Fruit fly (Drosophila melanogaster) whole organism: ENCODE data around the gene CG31823.

Source experiments
- CG8478 ChIP-seq: fragments of >200 bp; optimal IDR thresholded peaks from 2 replicates; lab custom pipeline; 2018; ENCODE audit warnings: inconsistent platforms
- Dll ChIP-seq: fragments of >200 bp; optimal IDR thresholded peaks from 2 replicates; lab custom pipeline; 2017
- EcR ChIP-seq, 2 experiments: fragments of >200 bp; optimal IDR thresholded peaks; 2 replicates each; lab custom pipeline; 2017; ENCODE audit warnings: missing biosample characterization in 2 of 2, missing genetic modification characterization in 2 of 2, missing genetic modification reagents in 2 of 2
- pan ChIP-seq: fragments of >200 bp; optimal IDR thresholded peaks from 2 replicates; lab custom pipeline; 2017
- psq ChIP-seq: fragments of >200 bp; optimal IDR thresholded peaks from 2 replicates; lab custom pipeline; 2017
- usp ChIP-seq: fragments of >200 bp; optimal IDR thresholded peaks from 2 replicates; lab custom pipeline; 2017; ENCODE audit warnings: missing biosample characterization, missing genetic modification characterization, mixed read lengths

CG31823 gene

DNA sequence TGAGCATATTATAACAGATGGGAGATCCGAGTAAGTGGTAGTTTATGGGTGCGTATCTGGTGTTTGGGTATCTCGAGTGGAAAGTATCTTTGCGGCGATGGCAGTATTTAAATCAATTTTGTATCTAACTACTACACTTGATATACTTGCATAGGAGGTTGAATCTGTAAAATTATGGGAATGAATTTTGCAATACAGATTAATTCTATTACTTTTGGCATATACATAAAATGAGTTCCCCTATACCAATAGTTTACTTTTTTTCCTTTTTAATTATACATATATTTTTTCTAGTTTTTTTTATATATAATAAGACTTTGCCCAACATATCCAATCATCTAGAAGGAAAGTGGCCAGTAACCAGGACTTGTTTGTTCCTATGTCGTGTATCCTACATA lies 9.0 kb upstream of the CG31823 start:
- no peak for TF ChIP-seq pan (lab: Kevin White, UChicago)
- no peak for TF ChIP-seq psq
- TF ChIP-seq CG8478 (lab: Kevin White, UChicago) = no peak
- no peak for TF ChIP-seq usp (GFP tag; lab: Kevin White, UChicago)
- no peak for TF ChIP-seq Dll (lab: Kevin White, UChicago)
- no peak for TF ChIP-seq EcR (GFP tag; optimal IDR thresholded peaks at IDR 0.05; lab: Kevin White, UChicago)

DNA sequence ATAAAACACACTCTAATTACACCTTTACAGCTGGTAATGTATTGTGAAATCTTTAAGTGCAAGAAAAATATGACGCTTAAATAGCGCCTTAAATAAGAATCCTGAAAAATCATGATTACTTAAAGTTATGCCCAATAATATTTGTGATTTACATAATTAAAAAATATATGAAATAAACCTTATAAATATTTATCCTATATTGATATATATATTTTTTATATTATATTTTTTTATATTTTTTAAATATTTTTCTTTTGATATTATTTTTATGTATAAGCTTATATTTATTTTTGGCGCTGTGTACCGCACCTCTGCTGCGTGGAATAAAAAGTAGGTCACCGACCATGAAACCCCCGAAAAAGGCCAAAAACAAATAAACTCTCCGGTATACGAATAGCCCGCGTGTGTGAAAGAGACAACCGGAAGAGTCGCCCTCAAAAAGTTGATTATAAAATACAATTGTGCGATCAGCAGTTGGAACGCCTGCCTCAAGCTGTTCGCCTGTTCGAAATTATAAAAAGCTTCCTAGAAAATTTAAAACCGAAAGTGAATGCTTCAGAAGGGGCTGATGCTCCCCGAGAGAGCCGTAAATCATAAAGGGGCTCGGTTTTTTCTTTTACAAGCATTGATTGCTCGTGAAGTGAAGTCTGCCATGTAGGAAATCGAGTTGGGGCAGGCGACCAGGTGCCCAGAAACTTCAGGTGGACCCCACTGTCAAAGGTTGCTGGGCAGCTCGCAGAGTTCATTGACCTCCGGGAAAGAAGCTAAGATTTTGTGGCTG lies 8.4 kb upstream of the CG31823 start:
- TF ChIP-seq usp (GFP tag; lab: Kevin White, UChicago) (no peak), EcR (GFP tag; optimal IDR thresholded peaks at IDR 0.05; lab: Kevin White, UChicago) (peak; percentile 78 to 91)

DNA sequence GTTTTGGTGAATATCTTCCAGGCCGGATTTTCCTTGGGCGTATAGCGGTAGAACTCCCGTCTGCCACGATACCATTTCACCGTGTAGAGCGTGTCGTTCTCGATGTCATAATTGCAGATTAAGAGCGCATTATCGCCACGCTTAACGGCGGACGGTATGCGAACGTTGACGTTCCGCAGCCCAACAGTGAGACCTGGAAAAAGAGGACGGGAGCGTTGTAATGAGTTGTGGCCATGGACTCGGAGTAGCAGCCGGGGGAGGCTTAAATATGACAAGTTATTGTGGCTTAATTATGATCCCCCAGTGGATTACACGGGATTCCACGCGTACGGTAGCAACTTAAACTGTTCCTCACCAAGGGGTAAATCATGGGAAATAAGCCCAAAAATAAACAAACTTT lies 7.8 kb upstream of the CG31823 start:
- TF ChIP-seq Dll (lab: Kevin White, UChicago) (no peak), EcR (GFP tag; optimal IDR thresholded peaks at IDR 0.05; lab: Kevin White, UChicago) (no peak), pan (lab: Kevin White, UChicago) (no peak), usp (GFP tag; lab: Kevin White, UChicago) (no peak)

- TF ChIP-seq Dll (lab: Kevin White, UChicago) (no peak), EcR (GFP tag; optimal IDR thresholded peaks at IDR 0.05; lab: Kevin White, UChicago) (no peak), CG8478 (lab: Kevin White, UChicago) (no peak), psq (no peak), usp (GFP tag; lab: Kevin White, UChicago) (no peak), pan (lab: Kevin White, UChicago) (no peak)
These were observed 7.0 kb upstream of the CG31823 start for dm6 chr2L:15907358-15907757.

DNA sequence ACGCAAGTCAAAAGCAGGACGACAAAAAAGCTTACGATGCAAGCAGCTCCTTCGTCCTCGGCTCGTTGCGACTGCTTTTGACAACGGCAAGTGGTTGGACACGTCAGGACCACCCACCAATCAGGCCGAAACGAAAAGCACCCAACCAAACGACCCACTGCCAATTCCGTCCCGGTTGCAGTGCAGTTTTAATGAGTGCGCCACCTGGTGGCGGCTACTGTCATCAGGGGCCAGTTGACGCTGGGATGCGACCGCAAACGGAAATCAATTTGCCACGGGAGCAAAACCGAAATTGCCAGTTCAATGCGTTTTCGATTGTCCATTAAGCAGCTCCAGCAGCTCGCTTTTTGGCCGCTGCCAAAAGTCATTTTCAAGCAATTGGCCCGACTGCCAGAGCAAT lies 3.4 kb upstream of the CG31823 start:
- no peak for TF ChIP-seq pan (lab: Kevin White, UChicago)
- no peak for TF ChIP-seq psq
- no peak for TF ChIP-seq CG8478 (lab: Kevin White, UChicago)
- TF ChIP-seq Dll (lab: Kevin White, UChicago) = no peak
- no peak for TF ChIP-seq EcR (GFP tag; optimal IDR thresholded peaks at IDR 0.05; lab: Kevin White, UChicago)
- TF ChIP-seq usp (GFP tag; lab: Kevin White, UChicago) = no peak

DNA sequence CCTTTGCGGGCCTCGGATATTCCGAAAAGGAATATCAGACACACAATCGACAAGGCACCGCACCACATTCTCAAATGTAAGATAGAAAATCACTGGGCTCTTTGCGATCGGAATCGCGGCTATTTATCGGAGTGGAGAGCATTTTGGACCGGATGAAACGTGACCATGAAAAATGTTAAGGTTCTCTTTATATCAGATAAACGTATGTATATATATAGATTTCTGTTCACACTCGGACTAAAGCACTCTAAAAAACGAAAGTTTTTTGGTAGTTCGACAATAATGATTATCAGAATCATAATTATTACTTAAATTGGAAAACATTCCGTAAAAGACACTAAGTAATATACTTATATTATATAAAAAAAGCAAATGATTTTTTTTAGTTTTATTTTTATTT lies 2.0 kb upstream of the CG31823 start, which contains the start of gene CG31821:
Gene CG31821, minus strand, starts transcription at position 101 of the 400 bp plus-strand sequence.
- no peak for TF ChIP-seq EcR (GFP tag; optimal IDR thresholded peaks at IDR 0.05; lab: Kevin White, UChicago)
- TF ChIP-seq CG8478 (lab: Kevin White, UChicago) = no peak
- no peak for TF ChIP-seq psq
- no peak for TF ChIP-seq usp (GFP tag; lab: Kevin White, UChicago)
- no peak for TF ChIP-seq Dll (lab: Kevin White, UChicago)

dm6 chr2L:15895154-15895553 lies 5.2 kb downstream of the CG31823 start, which contains the start of gene CG31735:
Gene CG31735 (plus strand): TSS chr2L:15895454.
- TF ChIP-seq usp (GFP tag; lab: Kevin White, UChicago) (no peak), pan (lab: Kevin White, UChicago) (no peak)

dm6 chr2L:15893711-15894110 lies 6.6 kb downstream of the CG31823 start, which contains the start of gene Tep1:
Gene Tep1 (minus strand): TSS chr2L:15893811.
- TF ChIP-seq CG8478 (lab: Kevin White, UChicago) (no peak), EcR (GFP tag; optimal IDR thresholded peaks at IDR 0.05; lab: Kevin White, UChicago) (no peak), pan (lab: Kevin White, UChicago) (no peak), usp (GFP tag; lab: Kevin White, UChicago) (no peak), psq (no peak), Dll (lab: Kevin White, UChicago) (no peak)

- TF ChIP-seq pan (lab: Kevin White, UChicago) (no peak), Dll (lab: Kevin White, UChicago) (no peak), psq (no peak), usp (GFP tag; lab: Kevin White, UChicago) (no peak), EcR (GFP tag; optimal IDR thresholded peaks at IDR 0.05; lab: Kevin White, UChicago) (no peak), CG8478 (lab: Kevin White, UChicago) (no peak)
These were observed 14.1 kb downstream of the CG31823 start for dm6 chr2L:15886187-15886586.

DNA sequence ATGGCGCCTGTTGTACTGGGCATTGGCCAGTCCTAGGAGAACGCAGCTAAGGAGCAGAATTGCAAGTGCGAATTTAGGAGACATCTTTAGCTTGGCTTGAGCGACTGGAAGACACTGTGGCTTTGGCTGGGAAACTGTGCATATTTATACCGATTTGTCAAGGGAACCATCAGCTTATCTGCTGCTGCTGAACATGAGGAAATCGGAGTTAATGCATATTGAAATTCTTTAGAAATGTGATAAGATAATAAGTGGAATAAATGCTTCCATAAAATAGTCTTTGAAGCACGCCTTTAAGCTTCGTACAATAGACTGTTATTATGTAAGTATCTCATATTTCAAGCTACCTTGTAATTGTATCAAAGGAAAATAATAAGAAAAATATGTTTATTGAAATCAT lies 17.2 kb downstream of the CG31823 start, which contains the start of gene CG44475:
Gene CG44475, minus strand, starts transcription at position 101 of the 400 bp plus-strand sequence.
- TF ChIP-seq usp (GFP tag; lab: Kevin White, UChicago) (no peak), psq (no peak), Dll (lab: Kevin White, UChicago) (no peak), CG8478 (lab: Kevin White, UChicago) (no peak), EcR (GFP tag; optimal IDR thresholded peaks at IDR 0.05; lab: Kevin White, UChicago) (no peak), pan (lab: Kevin White, UChicago) (no peak)

dm6 chr2L:15880056-15880455 lies 20.3 kb downstream of the CG31823 start, which contains the start of gene CG7653:
Gene CG7653 (minus strand): TSS chr2L:15880156.
- TF ChIP-seq Dll (lab: Kevin White, UChicago) (no peak), psq (no peak), pan (lab: Kevin White, UChicago) (no peak), EcR (GFP tag; optimal IDR thresholded peaks at IDR 0.05; lab: Kevin White, UChicago) (no peak), usp (GFP tag; lab: Kevin White, UChicago) (no peak), CG8478 (lab: Kevin White, UChicago) (no peak)

DNA sequence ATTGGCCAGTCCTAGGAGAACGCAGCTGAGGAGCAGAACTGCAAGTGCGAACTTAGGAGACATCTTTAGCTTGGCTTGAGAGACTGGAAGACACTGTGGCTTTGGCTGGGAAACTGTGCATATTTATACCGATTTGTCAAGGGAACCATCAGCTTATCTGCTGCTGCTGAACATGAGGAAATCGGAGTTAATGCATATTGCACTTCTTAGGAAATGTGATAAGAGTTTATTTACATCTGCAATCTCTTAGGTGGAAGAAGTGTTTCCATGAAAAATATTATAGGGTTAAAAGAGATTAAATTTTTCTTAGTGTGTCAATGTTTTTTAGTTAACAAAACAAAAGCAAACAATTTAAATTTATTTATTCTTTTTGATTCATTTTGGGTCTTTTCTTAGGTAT lies 35.0 kb downstream of the CG31823 start, which contains the start of gene CG42792:
Gene CG42792, minus strand, starts transcription at position 101 of the 400 bp plus-strand sequence.
- no peak for TF ChIP-seq CG8478 (lab: Kevin White, UChicago)
- no peak for TF ChIP-seq EcR (GFP tag; optimal IDR thresholded peaks at IDR 0.05; lab: Kevin White, UChicago)
- no peak for TF ChIP-seq Dll (lab: Kevin White, UChicago)
- TF ChIP-seq usp (GFP tag; lab: Kevin White, UChicago) = no peak
- no peak for TF ChIP-seq psq
- TF ChIP-seq pan (lab: Kevin White, UChicago) = no peak
